Worm (Caenorhabditis elegans): ENCODE data around the gene nspc-19.
"Not testable (repeated sequence)": the region's sequence is repeated elsewhere in the genome, so short reads cannot be mapped to it uniquely, and the experiment has no call there.

The nspc-19 gene

ce11 chrX:14528399-14528798 is at the start of gene nspc-19:
TSS of gene nspc-19 (plus strand) at chrX:14528699.
- not testable (repeated sequence) for TF ChIP-seq unc-62 (GFP tag; optimal IDR thresholded peaks at IDR 0.05)

- no peak for TF ChIP-seq unc-62 (GFP tag; optimal IDR thresholded peaks at IDR 0.05)
Measured at ce11 chrX:14478743-14479428, 49.6 kb upstream of the nspc-19 start, which contains the start of gene M163.11. TSS of gene M163.11 (plus strand) at chrX:14479378.

ce11 chrX:14480248-14480647 is 48.3 kb upstream of the nspc-19 start, which contains the start of gene gfi-3:
TSS of gene gfi-3 (plus strand) at chrX:14480572.
- no peak for TF ChIP-seq unc-62 (GFP tag; optimal IDR thresholded peaks at IDR 0.05)

ce11 chrX:14481637-14482036 is 46.9 kb upstream of the nspc-19 start:
- no peak for TF ChIP-seq unc-62 (GFP tag; optimal IDR thresholded peaks at IDR 0.05)

ce11 chrX:14484827-14485226 is 43.7 kb upstream of the nspc-19 start, which contains the start of gene M163.8:
TSS of gene M163.8 (plus strand) at chrX:14485127.
- no peak for TF ChIP-seq unc-62 (GFP tag; optimal IDR thresholded peaks at IDR 0.05)

ce11 chrX:14486503-14486902 is 42.0 kb upstream of the nspc-19 start:
- no peak for TF ChIP-seq unc-62 (GFP tag; optimal IDR thresholded peaks at IDR 0.05)

- TF ChIP-seq unc-62 (GFP tag; optimal IDR thresholded peaks at IDR 0.05): no peak
Measured at ce11 chrX:14487333-14487732, 41.2 kb upstream of the nspc-19 start.

- no peak for TF ChIP-seq unc-62 (GFP tag; optimal IDR thresholded peaks at IDR 0.05)
Measured at ce11 chrX:14487832-14488231, 40.7 kb upstream of the nspc-19 start.

ce11 chrX:14489945-14490344 is 38.6 kb upstream of the nspc-19 start, which contains the start of gene his-24:
TSS of gene his-24 (plus strand) at chrX:14490094.
- no peak for TF ChIP-seq unc-62 (GFP tag; optimal IDR thresholded peaks at IDR 0.05)

ce11 chrX:14490486-14490885 is 38.0 kb upstream of the nspc-19 start:
- TF ChIP-seq unc-62 (GFP tag; optimal IDR thresholded peaks at IDR 0.05): no peak

ce11 chrX:14491103-14491502 is 37.4 kb upstream of the nspc-19 start:
- TF ChIP-seq unc-62 (GFP tag; optimal IDR thresholded peaks at IDR 0.05): no peak

- TF ChIP-seq unc-62 (GFP tag; optimal IDR thresholded peaks at IDR 0.05): no peak
Measured at ce11 chrX:14492441-14492840, 36.1 kb upstream of the nspc-19 start.

- no peak for TF ChIP-seq unc-62 (GFP tag; optimal IDR thresholded peaks at IDR 0.05)
Measured at ce11 chrX:14495075-14495474, 33.4 kb upstream of the nspc-19 start.

- no peak for TF ChIP-seq unc-62 (GFP tag; optimal IDR thresholded peaks at IDR 0.05)
Measured at ce11 chrX:14495785-14496184, 32.7 kb upstream of the nspc-19 start, which contains the start of gene ztf-14. TSS of gene ztf-14 (plus strand) at chrX:14496085.

- TF ChIP-seq unc-62 (GFP tag; optimal IDR thresholded peaks at IDR 0.05): no peak
Measured at ce11 chrX:14496545-14496944, 32.0 kb upstream of the nspc-19 start.

- TF ChIP-seq unc-62 (GFP tag; optimal IDR thresholded peaks at IDR 0.05): no peak
Measured at ce11 chrX:14499830-14500409, 28.6 kb upstream of the nspc-19 start.

- no peak for TF ChIP-seq unc-62 (GFP tag; optimal IDR thresholded peaks at IDR 0.05)
Measured at ce11 chrX:14500422-14501058, 28.0 kb upstream of the nspc-19 start.

Data from whole organism, dauer.